Worm (Caenorhabditis elegans): ENCODE measurements around the gene M176.9.

Gene M176.9

DNA sequence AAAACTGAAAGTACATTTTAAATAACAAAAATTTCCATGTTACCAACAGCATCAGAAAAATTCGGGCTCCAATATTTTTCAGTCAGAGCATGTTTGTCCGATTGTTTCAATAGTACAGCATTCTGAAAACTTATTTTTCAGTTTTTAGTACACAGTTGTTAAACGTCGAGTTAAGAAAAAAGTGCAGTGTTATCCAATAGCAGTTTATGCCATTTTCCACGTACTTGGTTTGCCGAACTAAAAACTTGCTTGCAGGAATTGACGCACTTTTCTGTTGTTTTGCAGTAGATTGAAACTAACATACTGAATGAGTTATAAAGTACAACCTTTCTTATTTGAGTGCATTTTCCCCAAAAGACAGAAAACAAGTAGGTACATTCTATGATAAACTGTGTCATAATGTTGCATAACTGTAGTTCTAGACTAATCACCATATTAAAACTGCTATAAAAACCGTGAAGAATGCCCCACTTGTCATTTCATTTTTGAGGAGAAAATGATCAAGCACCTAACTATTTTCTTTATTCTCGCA is 13.0 kb downstream of the M176.9 start, which contains the start of the genes Y51B9A.14 and Y51B9A.8:
Y51B9A.14 (minus strand) TSS at position 101 of the 532 bp plus-strand sequence.
Y51B9A.8 (plus strand) TSS at position 482 of the 532 bp plus-strand sequence.
- TF ChIP-seq snpc-4 (tag; optimal IDR thresholded peaks at IDR 0.05) (no peak), fkh-10 (GFP tag; optimal IDR thresholded peaks at IDR 0.05) (no peak), unc-30 (tag; optimal IDR thresholded peaks at IDR 0.05) (no peak), ets-5 (GFP tag; IDR thresholded peaks at IDR 0.05) (no peak)

DNA sequence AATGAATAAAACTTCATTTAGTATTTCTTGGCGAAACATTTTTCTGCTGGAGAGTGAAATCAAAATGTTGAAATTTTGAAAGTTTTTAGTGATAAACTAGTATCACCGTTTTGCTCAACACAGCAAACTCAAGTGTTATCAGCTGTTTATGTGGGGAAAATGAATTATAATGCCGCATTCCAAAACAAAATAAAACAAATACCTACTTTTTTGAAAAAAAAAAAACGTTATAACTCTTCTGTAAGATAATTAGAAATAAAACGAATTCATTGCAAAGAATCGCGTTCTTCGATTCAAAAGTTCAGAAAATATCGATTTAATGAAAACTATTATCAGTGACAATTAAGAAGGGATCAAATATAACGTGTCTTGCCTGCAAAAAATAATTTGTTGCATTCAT is 13.9 kb downstream of the M176.9 start, which contains the start of gene Y51B9A.9:
Y51B9A.9 (minus strand) TSS at position 101 of the 400 bp plus-strand sequence.
- no peak for TF ChIP-seq ceh-63 (GFP tag; optimal IDR thresholded peaks at IDR 0.05)
- TF ChIP-seq irx-1 (tag; optimal IDR thresholded peaks at IDR 0.05): no peak
- TF ChIP-seq elt-2 (tag; optimal IDR thresholded peaks at IDR 0.05): peak; percentile 3
- no peak for TF ChIP-seq aha-1 (tag; optimal IDR thresholded peaks at IDR 0.05)

DNA sequence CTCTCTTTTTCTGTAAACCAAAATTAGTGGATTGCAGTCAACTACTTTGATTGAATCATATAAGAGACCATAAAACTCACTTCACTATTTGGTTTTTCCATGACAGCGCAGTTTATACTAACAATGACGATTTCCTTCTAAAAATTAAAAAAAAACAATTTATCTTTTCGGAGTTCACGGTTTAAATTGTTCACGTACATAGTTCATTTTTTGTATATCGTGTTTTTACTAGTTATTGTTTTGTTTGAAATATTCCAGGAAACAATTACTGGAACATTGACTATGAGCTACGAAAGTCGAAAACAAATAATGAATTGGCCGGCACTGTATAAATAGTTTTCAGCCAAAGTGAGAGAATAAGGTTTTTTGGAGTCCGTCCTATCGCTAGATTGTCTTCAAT is 18.7 kb downstream of the M176.9 start, which contains the start of gene lido-17:
lido-17 (minus strand) TSS at position 101 of the 400 bp plus-strand sequence.
- TF ChIP-seq sox-4 (tag; optimal IDR thresholded peaks at IDR 0.05) (no peak), lsy-2 (tag; optimal IDR thresholded peaks at IDR 0.05) (no peak), hpl-2 (GFP tag; optimal IDR thresholded peaks at IDR 0.05) (no peak), ztf-4 (tag; optimal IDR thresholded peaks at IDR 0.05) (no peak), lin-13 (GFP tag; optimal IDR thresholded peaks at IDR 0.05) (no peak), fkh-4 (tag; optimal IDR thresholded peaks at IDR 0.05; ENCODE audit: borderline replicate concordance) (no peak), fos-1 (tag; optimal IDR thresholded peaks at IDR 0.05) (no peak), lin-14 (GFP tag; optimal IDR thresholded peaks at IDR 0.05) (no peak), vab-15 (tag; optimal IDR thresholded peaks at IDR 0.05) (no peak), ceh-63 (GFP tag; optimal IDR thresholded peaks at IDR 0.05) (no peak), zip-4 (GFP tag; optimal IDR thresholded peaks at IDR 0.05) (no peak), nhr-76 (tag; optimal IDR thresholded peaks at IDR 0.05) (no peak), hlh-4 (tag; optimal IDR thresholded peaks at IDR 0.05) (no peak), fkh-10 (GFP tag; optimal IDR thresholded peaks at IDR 0.05) (no peak), blmp-1 (tag; optimal IDR thresholded peaks at IDR 0.05) (no peak), elt-2 (tag; optimal IDR thresholded peaks at IDR 0.05) (no peak), egl-13 (tag; optimal IDR thresholded peaks at IDR 0.05) (no peak), snpc-4 (tag; optimal IDR thresholded peaks at IDR 0.05) (no peak)

ce11 chrII:9385241-9385640 is 26.2 kb downstream of the M176.9 start, which contains the start of gene C06C3.7:
Gene C06C3.7 (plus strand): TSS chrII:9385541.
- no peak for TF ChIP-seq nhr-84 (tag; optimal IDR thresholded peaks at IDR 0.05)
- TF ChIP-seq ceh-90 (tag; optimal IDR thresholded peaks at IDR 0.05): no peak
- no peak for TF ChIP-seq skn-1 (tag; optimal IDR thresholded peaks at IDR 0.05)
- no peak for TF ChIP-seq isw-1 (GFP tag; IDR thresholded peaks at IDR 0.05)
- TF ChIP-seq lir-3 (tag; optimal IDR thresholded peaks at IDR 0.05; ENCODE audit: poor library complexity): no peak
- TF ChIP-seq hlh-17 (GFP tag; optimal IDR thresholded peaks at IDR 0.05; ENCODE audit: borderline replicate concordance): no peak
- no peak for TF ChIP-seq nhr-12 (tag; optimal IDR thresholded peaks at IDR 0.05)
- no peak for TF ChIP-seq ces-1 (GFP tag; optimal IDR thresholded peaks at IDR 0.05)
- no peak for TF ChIP-seq dsc-1 (tag; optimal IDR thresholded peaks at IDR 0.05)
- TF ChIP-seq F16B12.6 (tag; optimal IDR thresholded peaks at IDR 0.05): no peak
- TF ChIP-seq nhr-237 (tag; optimal IDR thresholded peaks at IDR 0.05): no peak
- no peak for TF ChIP-seq unc-30 (tag; optimal IDR thresholded peaks at IDR 0.05)
- no peak for TF ChIP-seq efl-1 (optimal IDR thresholded peaks at IDR 0.05)
- TF ChIP-seq efl-1 (GFP tag; optimal IDR thresholded peaks at IDR 0.05 in 1 of 2): no peak
- TF ChIP-seq ztf-4 (tag; optimal IDR thresholded peaks at IDR 0.05): no peak

- TF ChIP-seq snpc-4 (tag; optimal IDR thresholded peaks at IDR 0.05) (no peak), ceh-8 (GFP tag; optimal IDR thresholded peaks at IDR 0.05) (no peak), jun-1 (tag; optimal IDR thresholded peaks at IDR 0.05) (no peak), lir-3 (tag; optimal IDR thresholded peaks at IDR 0.05; ENCODE audit: poor library complexity) (no peak), fkh-8 (tag; optimal IDR thresholded peaks at IDR 0.05) (no peak), ceh-82 (tag; optimal IDR thresholded peaks at IDR 0.05) (no peak), C16A3.4 (tag; optimal IDR thresholded peaks at IDR 0.05) (no peak), lin-13 (GFP tag; optimal IDR thresholded peaks at IDR 0.05) (no peak)
Observed at ce11 chrII:9379796-9380195, 31.6 kb downstream of the M176.9 start, which contains the start of gene srh-48. Gene srh-48 (plus strand): TSS chrII:9380096.

Data from whole organism, L1 larva.